Fruit fly (Drosophila melanogaster) whole organism, adult: Measurements from ENCODE around the gene Fmr1.
A peak's percentile ranks its signal among the peaks of the same experiment; 100 is the strongest.

Source experiments
- CG11617 ChIP-seq: fragments of 200-800 bp; sonication (Bioruptor generic); optimal IDR thresholded peaks from 2 replicates; lab custom pipeline; 2017; ENCODE audit warnings: mild to moderate bottlenecking, missing biosample characterization, missing genetic modification reagents, missing genetic modification characterization
- CG12768 ChIP-seq: fragments of 200-800 bp; sonication (Bioruptor generic); optimal IDR thresholded peaks from 2 replicates; lab custom pipeline; 2017; ENCODE audit warnings: missing biosample characterization, missing genetic modification characterization, mild to moderate bottlenecking, moderate library complexity, missing genetic modification reagents
- CG14711 ChIP-seq: fragments of 200-800 bp; sonication (Bioruptor generic); optimal IDR thresholded peaks from 2 replicates; lab custom pipeline; 2018; ENCODE audit warnings: missing biosample characterization, mild to moderate bottlenecking, missing genetic modification characterization, moderate library complexity
- CG1620 ChIP-seq: fragments of 200-800 bp; sonication (Bioruptor generic); optimal IDR thresholded peaks from 2 replicates; lab custom pipeline; 2016; ENCODE audit warnings: missing biosample characterization, missing genetic modification characterization
- CG33017 ChIP-seq: fragments of 200-800 bp; sonication (Bioruptor generic); optimal IDR thresholded peaks from 2 replicates; lab custom pipeline; 2018; ENCODE audit warnings: missing biosample characterization, mild to moderate bottlenecking, missing genetic modification characterization, moderate library complexity
- CG5204 ChIP-seq: fragments of 200-800 bp; sonication (Bioruptor generic); optimal IDR thresholded peaks from 2 replicates; lab custom pipeline; 2016; ENCODE audit warnings: missing biosample characterization, missing genetic modification characterization
- CG7045 ChIP-seq: fragments of 200-800 bp; sonication (Bioruptor generic); optimal IDR thresholded peaks from 2 replicates; lab custom pipeline; 2017; ENCODE audit warnings: missing biosample characterization, mild to moderate bottlenecking, missing genetic modification characterization
- CG7101 ChIP-seq: fragments of 200-800 bp; sonication (Bioruptor generic); optimal IDR thresholded peaks from 2 replicates; lab custom pipeline; 2018; ENCODE audit warnings: missing biosample characterization, mild to moderate bottlenecking, missing genetic modification characterization, moderate library complexity
- Clk ChIP-seq: fragments of 200-800 bp; sonication (Bioruptor generic); optimal IDR thresholded peaks from 2 replicates; lab custom pipeline; 2017; ENCODE audit warnings: missing biosample characterization, missing genetic modification characterization
- Crg-1 ChIP-seq: fragments of 200-800 bp; sonication (Bioruptor generic); optimal IDR thresholded peaks from 2 replicates; lab custom pipeline; 2016; ENCODE audit warnings: missing biosample characterization, missing genetic modification characterization
- Hr96 ChIP-seq: fragments of 200-800 bp; sonication (Bioruptor generic); optimal IDR thresholded peaks from 2 replicates; lab custom pipeline; 2016; ENCODE audit warnings: missing biosample characterization, missing genetic modification characterization
- Mnt ChIP-seq: fragments of 200-800 bp; sonication (Bioruptor generic); optimal IDR thresholded peaks from 2 replicates; lab custom pipeline; 2016; ENCODE audit warnings: missing biosample characterization, mild to moderate bottlenecking, missing genetic modification characterization
- bab1 ChIP-seq: fragments of 200-800 bp; sonication (Bioruptor generic); optimal IDR thresholded peaks from 3 replicates; lab custom pipeline; 2019; ENCODE audit warnings: missing biosample characterization, mild to moderate bottlenecking, missing genetic modification characterization, moderate library complexity
- cic ChIP-seq: fragments of 200-800 bp; sonication (Bioruptor generic); optimal IDR thresholded peaks from 2 replicates; lab custom pipeline; 2017; ENCODE audit warnings: missing biosample characterization, mild to moderate bottlenecking, missing genetic modification characterization, moderate library complexity
- cnc ChIP-seq, 2 experiments: fragments of >200 bp; optimal IDR thresholded peaks; 2 replicates each; lab custom pipeline; 2017
- kay ChIP-seq: fragments of 200-800 bp; sonication (Bioruptor generic); peaks from one replicate; lab custom pipeline; 2016; ENCODE audit warnings: missing biosample characterization, missing genetic modification characterization, borderline replicate concordance
- ovo ChIP-seq: fragments of 200-800 bp; sonication (Bioruptor generic); optimal IDR thresholded peaks from 2 replicates; lab custom pipeline; 2016; ENCODE audit warnings: missing biosample characterization, missing genetic modification characterization
- pad ChIP-seq: fragments of 200-800 bp; sonication (Bioruptor generic); optimal IDR thresholded peaks from 3 replicates; lab custom pipeline; 2017; ENCODE audit warnings: missing biosample characterization, missing genetic modification characterization, mild to moderate bottlenecking, moderate library complexity, missing genetic modification reagents
- tj ChIP-seq: fragments of 200-800 bp; sonication (Bioruptor generic); optimal IDR thresholded peaks from 3 replicates; lab custom pipeline; 2017; ENCODE audit warnings: missing biosample characterization, mild to moderate bottlenecking, missing genetic modification characterization, moderate library complexity
- toe ChIP-seq: fragments of 200-800 bp; sonication (Bioruptor generic); optimal IDR thresholded peaks from 2 replicates; lab custom pipeline; 2016; ENCODE audit warnings: missing biosample characterization, missing genetic modification characterization

The Fmr1 gene

dm6 chr3R:10084179-10084647 is 25.7 kb downstream of the Fmr1 start:
- no peak for TF ChIP-seq Hr96 (GFP tag; lab: Kevin White, UChicago)
- no peak for TF ChIP-seq toe (GFP tag; lab: Kevin White, UChicago)
- no peak for TF ChIP-seq CG14711 (tag; lab: Kevin White, UChicago)
- TF ChIP-seq cnc (optimal IDR thresholded peaks at IDR 0.05; lab: Kevin White, UChicago): no peak
- TF ChIP-seq CG7045 (GFP tag; lab: Kevin White, UChicago): no peak
- TF ChIP-seq CG33017 (tag; lab: Kevin White, UChicago): no peak
- TF ChIP-seq kay: no peak
- TF ChIP-seq pad (GFP tag; lab: Kevin White, UChicago): peak; percentile 71
- no peak for TF ChIP-seq CG1620 (GFP tag; lab: Kevin White, UChicago)
- peak; percentile 94 for TF ChIP-seq Mnt
- no peak for TF ChIP-seq CG7101 (tag; lab: Kevin White, UChicago)
- TF ChIP-seq cic (GFP tag; lab: Kevin White, UChicago): peak; percentile 80
- TF ChIP-seq ovo (GFP tag; lab: Kevin White, UChicago): no peak
- TF ChIP-seq bab1 (GFP tag; lab: Kevin White, UChicago): no peak
- TF ChIP-seq CG11617 (GFP tag; lab: Kevin White, UChicago): no peak
- no peak for TF ChIP-seq Crg-1
- TF ChIP-seq CG5204: no peak
- peak; percentile 58 for TF ChIP-seq CG12768 (GFP tag; lab: Kevin White, UChicago)
- TF ChIP-seq tj (GFP tag; lab: Kevin White, UChicago): no peak
- no peak for TF ChIP-seq Clk

DNA sequence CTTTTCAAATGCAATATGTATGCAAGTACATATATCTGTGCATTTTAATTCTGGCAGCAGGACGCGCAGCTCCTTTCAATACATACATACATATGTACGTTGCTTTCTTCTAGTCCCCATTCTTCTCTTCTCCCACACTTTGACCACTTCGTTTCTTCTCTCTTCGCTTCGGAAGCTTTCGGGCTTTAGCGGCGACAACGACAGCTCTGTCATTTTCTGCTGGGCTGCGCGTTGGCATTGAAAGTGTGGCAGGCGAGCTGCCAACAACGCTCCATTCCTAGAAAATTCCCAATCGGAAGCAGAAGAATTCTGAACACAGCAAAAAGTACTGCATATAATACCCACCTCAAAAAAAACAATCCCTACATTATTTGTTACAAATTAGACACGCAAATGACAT is 26.8 kb downstream of the Fmr1 start:
- TF ChIP-seq Mnt: peak; percentile 64
- peak; percentile 39 for TF ChIP-seq cic (GFP tag; lab: Kevin White, UChicago)
- TF ChIP-seq CG33017 (tag; lab: Kevin White, UChicago): peak; percentile 69
- TF ChIP-seq CG1620 (GFP tag; lab: Kevin White, UChicago): no peak
- TF ChIP-seq Clk: no peak
- TF ChIP-seq CG5204: no peak
- no peak for TF ChIP-seq pad (GFP tag; lab: Kevin White, UChicago)
- peak; percentile 67 for TF ChIP-seq CG7101 (tag; lab: Kevin White, UChicago)
- TF ChIP-seq CG14711 (tag; lab: Kevin White, UChicago): peak; percentile 68
- TF ChIP-seq Crg-1: no peak
- TF ChIP-seq CG7045 (GFP tag; lab: Kevin White, UChicago): no peak
- no peak for TF ChIP-seq kay
- TF ChIP-seq Hr96 (GFP tag; lab: Kevin White, UChicago): peak; percentile 39
- TF ChIP-seq tj (GFP tag; lab: Kevin White, UChicago): no peak
- no peak for TF ChIP-seq CG11617 (GFP tag; lab: Kevin White, UChicago)
- no peak for TF ChIP-seq cnc (optimal IDR thresholded peaks at IDR 0.05; lab: Kevin White, UChicago)
- TF ChIP-seq CG12768 (GFP tag; lab: Kevin White, UChicago): peak; percentile 14
- TF ChIP-seq bab1 (GFP tag; lab: Kevin White, UChicago): no peak
- no peak for TF ChIP-seq ovo (GFP tag; lab: Kevin White, UChicago)
- TF ChIP-seq toe (GFP tag; lab: Kevin White, UChicago): no peak

dm6 chr3R:10082549-10083075 is 27.3 kb downstream of the Fmr1 start:
- TF ChIP-seq CG11617 (GFP tag; lab: Kevin White, UChicago) (peak; percentile 96), CG33017 (tag; lab: Kevin White, UChicago) (peak; percentile 98), toe (GFP tag; lab: Kevin White, UChicago) (peak; percentile 99), cic (GFP tag; lab: Kevin White, UChicago) (peak; percentile 84), CG12768 (GFP tag; lab: Kevin White, UChicago) (peak; percentile 99), CG7101 (tag; lab: Kevin White, UChicago) (peak; percentile 97), CG1620 (GFP tag; lab: Kevin White, UChicago) (peak; percentile 90), CG14711 (tag; lab: Kevin White, UChicago) (peak; percentile 91), kay (no peak), CG5204 (peak; percentile 98), Crg-1 (peak; percentile 95), CG7045 (GFP tag; lab: Kevin White, UChicago) (peak; percentile 98), ovo (GFP tag; lab: Kevin White, UChicago) (peak; percentile 86), Clk (peak; percentile 98), tj (GFP tag; lab: Kevin White, UChicago) (peak; percentile 75), Mnt (peak; percentile 85), Hr96 (GFP tag; lab: Kevin White, UChicago) (peak; percentile 98), cnc (optimal IDR thresholded peaks at IDR 0.05; lab: Kevin White, UChicago) (peak in 1 of 2 experiments; percentile 9), bab1 (GFP tag; lab: Kevin White, UChicago) (peak; percentile 76), pad (GFP tag; lab: Kevin White, UChicago) (peak; percentile 89)

DNA sequence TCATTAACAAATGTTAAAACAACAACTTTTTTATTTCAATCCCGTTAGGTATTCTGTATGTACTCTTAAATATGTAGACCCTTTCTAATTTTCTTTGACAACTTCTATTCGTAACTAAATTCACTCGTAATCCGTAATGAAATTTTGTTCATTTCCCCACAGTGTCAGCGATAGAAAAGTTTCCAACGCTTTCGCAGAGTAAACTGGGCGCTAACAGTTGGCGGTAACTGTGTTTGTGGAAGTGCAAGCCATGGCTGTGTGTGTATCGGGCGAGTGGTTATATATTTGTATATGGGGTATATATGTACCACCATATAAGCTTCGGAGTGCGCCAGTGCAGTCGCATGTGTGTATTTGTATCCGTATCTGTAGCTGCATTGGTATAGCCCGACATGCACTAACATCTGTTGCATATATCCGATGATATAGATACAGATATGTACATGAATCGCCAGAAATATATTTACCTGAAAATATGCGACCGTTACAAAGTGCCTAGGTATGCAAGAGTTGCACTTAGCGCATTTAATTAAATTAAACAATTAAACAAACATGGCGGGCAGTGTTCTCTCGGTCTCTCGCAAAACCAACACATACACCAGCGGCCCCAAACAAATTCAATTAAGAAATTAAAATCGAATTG is 28.3 kb downstream of the Fmr1 start:
- TF ChIP-seq CG11617 (GFP tag; lab: Kevin White, UChicago): peak; percentile 47
- TF ChIP-seq kay: no peak
- peak; percentile 76 for TF ChIP-seq Clk
- no peak for TF ChIP-seq pad (GFP tag; lab: Kevin White, UChicago)
- peak; percentile 15 for TF ChIP-seq CG1620 (GFP tag; lab: Kevin White, UChicago)
- no peak for TF ChIP-seq Crg-1
- peak; percentile 57 for TF ChIP-seq ovo (GFP tag; lab: Kevin White, UChicago)
- peak; percentile 53 for TF ChIP-seq CG14711 (tag; lab: Kevin White, UChicago)
- peak; percentile 81 for TF ChIP-seq CG5204
- TF ChIP-seq tj (GFP tag; lab: Kevin White, UChicago): peak; percentile 3
- TF ChIP-seq CG33017 (tag; lab: Kevin White, UChicago): peak; percentile 31
- peak; percentile 82 for TF ChIP-seq Hr96 (GFP tag; lab: Kevin White, UChicago)
- peak; percentile 13 for TF ChIP-seq Mnt
- TF ChIP-seq CG12768 (GFP tag; lab: Kevin White, UChicago): peak; percentile 68
- TF ChIP-seq toe (GFP tag; lab: Kevin White, UChicago): peak; percentile 59
- peak; percentile 68 for TF ChIP-seq CG7101 (tag; lab: Kevin White, UChicago)
- TF ChIP-seq cic (GFP tag; lab: Kevin White, UChicago): peak; percentile 59
- no peak for TF ChIP-seq cnc (optimal IDR thresholded peaks at IDR 0.05; lab: Kevin White, UChicago)
- peak; percentile 38 for TF ChIP-seq CG7045 (GFP tag; lab: Kevin White, UChicago)
- no peak for TF ChIP-seq bab1 (GFP tag; lab: Kevin White, UChicago)
